Worm (Caenorhabditis elegans): ENCODE data around the gene F13D12.10.

DNA sequence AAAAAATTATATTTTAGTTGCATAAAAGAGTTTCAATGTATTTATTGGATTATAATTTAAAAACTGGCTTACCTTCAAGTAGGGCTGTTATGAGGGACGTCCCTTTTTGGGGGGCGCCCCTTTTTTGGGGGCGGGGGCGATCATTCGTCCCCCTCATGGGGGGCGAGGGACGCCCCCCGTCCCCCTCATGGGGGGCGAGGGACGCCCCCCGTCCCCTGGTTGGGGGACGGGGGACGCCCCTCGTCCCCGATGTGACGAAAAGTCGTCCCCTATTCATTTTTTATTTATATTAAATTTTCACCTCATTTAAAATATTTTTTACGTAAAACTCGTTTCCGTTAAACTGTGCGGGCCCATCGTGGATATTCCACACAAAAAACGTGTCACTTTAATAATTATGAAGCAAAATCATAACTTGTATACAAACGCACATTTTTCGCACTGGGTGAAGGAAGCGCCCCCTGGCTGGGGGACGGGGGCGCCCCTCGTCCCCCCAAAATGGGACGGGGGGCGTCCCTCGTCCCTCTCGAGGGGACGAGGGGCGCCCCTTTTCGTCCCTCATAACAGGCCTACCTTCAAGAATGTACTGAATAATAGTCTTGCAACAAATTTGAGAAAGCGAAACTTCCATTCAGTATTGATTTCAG is 52.0 kb downstream of the F13D12.10 start:
- no peak for TF ChIP-seq nhr-237 (tag; optimal IDR thresholded peaks at IDR 0.05)
- TF ChIP-seq jun-1 (tag; optimal IDR thresholded peaks at IDR 0.05), result no peak
- no peak for TF ChIP-seq nhr-28 (tag; optimal IDR thresholded peaks at IDR 0.05)
- no peak for TF ChIP-seq grh-1 (GFP tag; IDR thresholded peaks at IDR 0.05)
- TF ChIP-seq lin-15B (tag; optimal IDR thresholded peaks at IDR 0.05), result no peak
